Worm (Caenorhabditis elegans) whole organism, young adult: ENCODE data around the gene F14D12.1.

Experiments used
- F55B11.4 ChIP-seq: sonication (generic microtip); optimal IDR thresholded peaks from 2 replicates; lab custom pipeline; 2016; ENCODE audit warnings: missing compliant biosample characterization, missing genetic modification characterization, borderline replicate concordance; ENCODE audit not compliant: insufficient read depth
- dpff-1 ChIP-seq: sonication (generic microtip); optimal IDR thresholded peaks from 2 replicates; lab custom pipeline; 2017; ENCODE audit warnings: mild to moderate bottlenecking, missing genetic modification characterization, missing compliant biosample characterization
- dpl-1 ChIP-seq: fragments of 150-350 bp; optimal IDR thresholded peaks from 2 replicates; lab custom pipeline; 2014; ENCODE audit warnings: missing biosample characterization, missing genetic modification reagents, missing genetic modification characterization
- nhr-120 ChIP-seq: fragments of 200-800 bp; sonication (Bioruptor generic); IDR thresholded peaks from 2 replicates; pipeline ENCODE4 v1.3.6; 2022; ENCODE audit warnings: missing genetic modification characterization, missing compliant biosample characterization

- no peak for TF ChIP-seq dpl-1
- no peak for TF ChIP-seq dpff-1 (tag; lab: Kevin White, UChicago)
- no peak for TF ChIP-seq nhr-120 (GFP tag; lab: Robert Waterston, UW)
- no peak for TF ChIP-seq F55B11.4 (tag; lab: Kevin White, UChicago)
Measured at ce11 chrX:5628432-5628977, 24.9 kb downstream of the F14D12.1 start.
